Worm (Caenorhabditis elegans) whole organism, L4 larva: ENCODE results near the gene F44E5.15.

Experiments
- D1046.2 ChIP-seq: fragments of 200-800 bp; sonication (Bioruptor generic); IDR thresholded peaks from 2 replicates; pipeline ENCODE4 v1.3.6; 2022; ENCODE audit warnings: missing genetic modification characterization, missing compliant biosample characterization
- F10B5.3 ChIP-seq: sonication (generic microtip); optimal IDR thresholded peaks from 2 replicates; lab custom pipeline; 2016; ENCODE audit warnings: mild to moderate bottlenecking, missing genetic modification characterization, missing compliant biosample characterization
- F26F4.8 ChIP-seq: fragments of 200-800 bp; sonication (Bioruptor generic); conservative IDR thresholded peaks from 2 replicates; pipeline ENCODE4 v1.3.6; 2022; ENCODE audit warnings: missing genetic modification characterization, missing compliant biosample characterization
- F44E2.7 ChIP-seq: fragments of 200-800 bp; sonication (Bioruptor generic); IDR thresholded peaks from 2 replicates; pipeline ENCODE4 v2.1.2; 2022; ENCODE audit warnings: missing genetic modification characterization, missing compliant biosample characterization
- F49E8.2 ChIP-seq: sonication (generic microtip); optimal IDR thresholded peaks from 2 replicates; lab custom pipeline; 2016; ENCODE audit warnings: missing compliant biosample characterization, mild to moderate bottlenecking, missing genetic modification characterization, borderline replicate concordance
- T20F7.1 ChIP-seq: fragments of 200-800 bp; sonication (Bioruptor generic); optimal IDR thresholded peaks from 2 replicates; lab custom pipeline; 2018; ENCODE audit warnings: mild to moderate bottlenecking, missing genetic modification characterization, missing compliant biosample characterization
- T26A8.4 ChIP-seq: fragments of 200-800 bp; sonication (Bioruptor generic); IDR thresholded peaks from 2 replicates; pipeline ENCODE4 v1.3.6; 2022; ENCODE audit warnings: missing genetic modification characterization, missing compliant biosample characterization
- Y105C5A.15 ChIP-seq: fragments of 200-800 bp; sonication (Bioruptor generic); IDR thresholded peaks from 2 replicates; pipeline ENCODE4 v1.3.6; 2022; ENCODE audit warnings: missing genetic modification characterization, missing compliant biosample characterization
- Y48G9A.11 ChIP-seq: fragments of 200-800 bp; sonication (Bioruptor generic); IDR thresholded peaks from 2 replicates; pipeline ENCODE4 v1.3.6; 2022; ENCODE audit warnings: missing genetic modification reagents, missing genetic modification characterization, missing compliant biosample characterization
- Y5F2A.4 ChIP-seq: fragments of 200-800 bp; sonication (Bioruptor generic); optimal IDR thresholded peaks from 2 replicates; lab custom pipeline; 2018; ENCODE audit warnings: mild to moderate bottlenecking, missing genetic modification characterization, missing compliant biosample characterization
- aly-2 ChIP-seq: sonication (generic microtip); optimal IDR thresholded peaks from 2 replicates; lab custom pipeline; 2018; ENCODE audit warnings: missing biosample characterization, missing genetic modification characterization
- ama-1 ChIP-seq: fragments of 150-350 bp; optimal IDR thresholded peaks from 2 replicates; lab custom pipeline; 2014; ENCODE audit warnings: inconsistent platforms, mixed read lengths
- arid-1 ChIP-seq: fragments of 200-800 bp; sonication (Bioruptor generic); conservative IDR thresholded peaks from 2 replicates; pipeline ENCODE4 v1.3.6; 2022; ENCODE audit warnings: missing genetic modification reagents, missing genetic modification characterization, missing compliant biosample characterization
- ceh-20 ChIP-seq: fragments of 200-800 bp; sonication (Bioruptor generic); IDR thresholded peaks from 2 replicates; pipeline ENCODE4 v1.3.6; 2022; ENCODE audit warnings: missing genetic modification reagents, missing genetic modification characterization, missing compliant biosample characterization
- ceh-62 ChIP-seq: sonication (generic microtip); optimal IDR thresholded peaks from 2 replicates; lab custom pipeline; 2017; ENCODE audit warnings: missing biosample characterization, missing genetic modification characterization
- cey-2 ChIP-seq: sonication (generic microtip); optimal IDR thresholded peaks from 3 replicates; lab custom pipeline; 2017; ENCODE audit warnings: missing genetic modification characterization, mild to moderate bottlenecking, missing compliant biosample characterization, antibody characterized with exemption, borderline replicate concordance; ENCODE audit not compliant: insufficient read depth
- daf-16 ChIP-seq, 3 experiments: sonication (generic microtip); optimal IDR thresholded peaks; 2 replicates each; lab custom pipeline; 2016 to 2017; ENCODE audit warnings: missing genetic modification characterization in 3 of 3, missing genetic modification reagents in 3 of 3, mild to moderate bottlenecking in 2 of 3, missing compliant biosample characterization in 2 of 3, missing biosample characterization in 1 of 3, moderate library complexity in 1 of 3
- daf-19 ChIP-seq: fragments of 200-800 bp; sonication (Bioruptor generic); conservative IDR thresholded peaks from 2 replicates; pipeline ENCODE4 v1.3.6; 2022; ENCODE audit warnings: missing genetic modification characterization, missing compliant biosample characterization
- daf-8 ChIP-seq: fragments of 200-800 bp; sonication (Bioruptor generic); IDR thresholded peaks from 2 replicates; pipeline ENCODE4 v1.3.6; 2022; ENCODE audit warnings: missing genetic modification characterization, missing compliant biosample characterization
- dmd-8 ChIP-seq: fragments of 200-800 bp; sonication (Bioruptor generic); IDR thresholded peaks from 2 replicates; pipeline ENCODE4 v1.3.6; 2022; ENCODE audit warnings: missing genetic modification characterization, missing compliant biosample characterization
- duxl-1 ChIP-seq: sonication (generic microtip); optimal IDR thresholded peaks from 2 replicates; lab custom pipeline; 2016; ENCODE audit warnings: mild to moderate bottlenecking, missing genetic modification characterization, moderate library complexity, missing compliant biosample characterization; ENCODE audit not compliant: poor library complexity
- egl-43 ChIP-seq: fragments of 200-800 bp; sonication (Bioruptor generic); IDR thresholded peaks from 2 replicates; pipeline ENCODE4 v1.3.6; 2022; ENCODE audit warnings: missing genetic modification reagents, missing genetic modification characterization, missing compliant biosample characterization
- gei-8 ChIP-seq: fragments of 200-800 bp; sonication (Bioruptor generic); optimal IDR thresholded peaks from 2 replicates; lab custom pipeline; 2018; ENCODE audit warnings: mild to moderate bottlenecking, missing genetic modification characterization, missing compliant biosample characterization
- hif-1 ChIP-seq, 2 experiments: sonication (generic microtip); optimal IDR thresholded peaks; 2 replicates each; lab custom pipeline; 2016 to 2017; ENCODE audit warnings: missing compliant biosample characterization in 2 of 2, missing genetic modification characterization in 2 of 2, missing genetic modification reagents in 2 of 2, missing genotype in 2 of 2, mild to moderate bottlenecking in 1 of 2
- hlh-30 ChIP-seq: sonication (generic microtip); optimal IDR thresholded peaks from 2 replicates; lab custom pipeline; 2017; ENCODE audit warnings: antibody characterized with exemption, mild to moderate bottlenecking, missing genetic modification characterization, missing compliant biosample characterization; ENCODE audit not compliant: insufficient read depth
- lim-7 ChIP-seq: fragments of 200-800 bp; sonication (Bioruptor generic); IDR thresholded peaks from 2 replicates; pipeline ENCODE4 v1.3.6; 2022; ENCODE audit warnings: missing genetic modification characterization, missing compliant biosample characterization
- lin-15B ChIP-seq: fragments of 150-350 bp; sonication (generic microtip); optimal IDR thresholded peaks from 3 replicates; lab custom pipeline; 2014; ENCODE audit warnings: missing biosample characterization, missing genetic modification characterization
- lin-38 ChIP-seq: fragments of 200-800 bp; sonication (Bioruptor generic); IDR thresholded peaks from 2 replicates; pipeline ENCODE4 v1.3.6; 2022; ENCODE audit warnings: missing genetic modification reagents, missing genetic modification characterization, missing compliant biosample characterization
- lin-39 ChIP-seq: fragments of 150-350 bp; optimal IDR thresholded peaks from 2 replicates; lab custom pipeline; 2014; ENCODE audit warnings: missing biosample characterization, missing genetic modification reagents, missing genetic modification characterization
- lsy-2 ChIP-seq, 2 experiments: fragments of 150-350 bp in 1 of 2; sonication (generic microtip) in 1 of 2; optimal IDR thresholded peaks; 2 replicates each; lab custom pipeline; 2014 to 2017; ENCODE audit warnings: missing biosample characterization in 2 of 2, missing genetic modification characterization in 2 of 2
- madf-9 ChIP-seq: fragments of 200-800 bp; sonication (Bioruptor generic); conservative IDR thresholded peaks from 2 replicates; pipeline ENCODE4 v1.3.6; 2022; ENCODE audit warnings: missing genetic modification reagents, missing genetic modification characterization, missing compliant biosample characterization
- mdt-29 ChIP-seq: fragments of 200-800 bp; sonication (Bioruptor generic); IDR thresholded peaks from 2 replicates; pipeline ENCODE4 v1.3.6; 2022; ENCODE audit warnings: missing genetic modification reagents, missing genetic modification characterization, missing compliant biosample characterization
- mep-1 ChIP-seq: fragments of 150-350 bp; sonication (generic microtip); optimal IDR thresholded peaks from 3 replicates; lab custom pipeline; 2014; ENCODE audit warnings: missing biosample characterization, missing genetic modification characterization
- mxl-2 ChIP-seq: fragments of 200-800 bp; sonication (Bioruptor generic); conservative IDR thresholded peaks from 2 replicates; pipeline ENCODE4 v1.3.6; 2022; ENCODE audit warnings: missing genetic modification reagents, missing genetic modification characterization, missing compliant biosample characterization
- nhr-102 ChIP-seq: sonication (generic microtip); optimal IDR thresholded peaks from 2 replicates; lab custom pipeline; 2016; ENCODE audit warnings: mild to moderate bottlenecking, missing genetic modification characterization, moderate library complexity, missing compliant biosample characterization
- nhr-11 ChIP-seq: fragments of 150-350 bp; optimal IDR thresholded peaks from 2 replicates; lab custom pipeline; 2014; ENCODE audit warnings: missing biosample characterization, missing genetic modification characterization
- nhr-25 ChIP-seq: sonication (generic microtip); optimal IDR thresholded peaks from 2 replicates; lab custom pipeline; 2017; ENCODE audit warnings: missing genetic modification characterization, mild to moderate bottlenecking, missing compliant biosample characterization, antibody characterized with exemption, moderate library complexity, borderline replicate concordance; ENCODE audit not compliant: insufficient read depth
- nhr-41 ChIP-seq: fragments of 200-800 bp; sonication (Bioruptor generic); IDR thresholded peaks from 2 replicates; pipeline ENCODE4 v1.3.6; 2022; ENCODE audit warnings: missing genetic modification reagents, missing genetic modification characterization, missing compliant biosample characterization
- nhr-42 ChIP-seq: fragments of 200-800 bp; sonication (Bioruptor generic); IDR thresholded peaks from 2 replicates; pipeline ENCODE4 v1.3.6; 2022; ENCODE audit warnings: missing genetic modification characterization, missing compliant biosample characterization
- nhr-76 ChIP-seq: fragments of 150-350 bp; optimal IDR thresholded peaks from 2 replicates; lab custom pipeline; 2014; ENCODE audit warnings: missing biosample characterization, missing genetic modification characterization
- nhr-77 ChIP-seq: fragments of 150-350 bp; optimal IDR thresholded peaks from 2 replicates; lab custom pipeline; 2014; ENCODE audit warnings: missing biosample characterization, missing genetic modification characterization
- pha-4 ChIP-seq, 2 experiments: fragments of 150-350 bp in 1 of 2; fragments of 200-800 bp in 1 of 2; sonication (Bioruptor generic) in 1 of 2; IDR thresholded peaks in 1 of 2; optimal IDR thresholded peaks in 1 of 2; 2 replicates each; pipeline versions ENCODE4 v1.3.6 to Lab custom; 2014 to 2022; ENCODE audit warnings: missing genetic modification characterization in 2 of 2, missing genetic modification reagents in 2 of 2, missing biosample characterization in 1 of 2, missing compliant biosample characterization in 1 of 2
- pqm-1 ChIP-seq: sonication (generic microtip); optimal IDR thresholded peaks from 2 replicates; lab custom pipeline; 2017; ENCODE audit warnings: missing biosample characterization, missing genetic modification characterization
- saeg-2 ChIP-seq: fragments of 200-800 bp; sonication (Bioruptor generic); IDR thresholded peaks from 2 replicates; pipeline ENCODE4 v1.3.6; 2022; ENCODE audit warnings: missing genetic modification reagents, missing genetic modification characterization, missing compliant biosample characterization
- skn-1 ChIP-seq: fragments of 150-350 bp; optimal IDR thresholded peaks from 2 replicates; lab custom pipeline; 2014; ENCODE audit warnings: missing biosample characterization, missing genetic modification characterization
- snpc-4 ChIP-seq: fragments of 150-350 bp; optimal IDR thresholded peaks from 2 replicates; lab custom pipeline; 2014; ENCODE audit warnings: missing biosample characterization, missing genetic modification characterization
- tag-97 ChIP-seq: fragments of 200-800 bp; sonication (Bioruptor generic); IDR thresholded peaks from 2 replicates; pipeline ENCODE4 v1.3.6; 2022; ENCODE audit warnings: missing genetic modification characterization, missing compliant biosample characterization
- zfp-3 ChIP-seq: fragments of 200-800 bp; sonication (Bioruptor generic); conservative IDR thresholded peaks from 2 replicates; pipeline ENCODE4 v1.3.6; 2022; ENCODE audit warnings: missing genetic modification reagents, missing genetic modification characterization, missing compliant biosample characterization
- ztf-11 ChIP-seq: fragments of 150-350 bp; optimal IDR thresholded peaks from 2 replicates; lab custom pipeline; 2014; ENCODE audit warnings: missing biosample characterization, missing genetic modification characterization

Gene F44E5.15

DNA sequence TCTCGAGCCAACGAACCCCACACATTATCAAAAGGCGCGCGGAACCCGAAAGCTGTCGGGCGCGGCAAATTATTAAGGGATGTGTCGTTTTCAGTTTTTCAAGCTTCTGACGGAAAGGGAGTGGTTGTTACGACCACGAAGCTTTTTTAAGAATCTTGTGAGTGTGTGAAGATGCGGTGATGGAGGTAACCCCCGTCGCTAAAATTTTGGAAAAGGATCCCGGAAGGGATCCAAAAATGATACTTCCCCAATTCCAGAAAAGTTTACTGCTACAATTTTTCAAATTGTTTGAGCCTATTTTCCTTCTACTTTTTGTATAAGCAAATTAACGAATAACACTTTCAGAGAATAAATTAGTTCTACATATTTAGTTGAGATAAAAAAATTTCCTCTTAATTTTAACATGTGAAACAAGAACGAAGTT is 15.8 kb upstream of the F44E5.15 start (continued):
- no peak for TF ChIP-seq nhr-11 (tag; lab: Kevin White, UChicago)
- no peak for TF ChIP-seq F26F4.8 (GFP tag; lab: Robert Waterston, UW)
- 0 out of 2 replicates have a peak, but pooled peaks have one; percentile 46 for TF ChIP-seq ceh-20 (GFP tag; lab: Robert Waterston, UW)
- TF ChIP-seq arid-1 (GFP tag; lab: Robert Waterston, UW): 0 out of 2 replicates have a peak, but pooled peaks have one; percentile 49
- TF ChIP-seq skn-1: no peak
- TF ChIP-seq F49E8.2 (tag; lab: Kevin White, UChicago): no peak
- TF ChIP-seq nhr-42 (GFP tag; lab: Robert Waterston, UW): peak; percentile 76; the same call in 1 of the 2 replicates
- no peak for TF ChIP-seq ztf-11 (tag; lab: Kevin White, UChicago)
- TF ChIP-seq D1046.2: 0 out of 2 replicates have a peak, but pooled peaks have one; percentile 40
- TF ChIP-seq cey-2 (tag; lab: Kevin White, UChicago): no peak
- TF ChIP-seq mep-1: peak; percentile 93
- TF ChIP-seq pqm-1 (tag; lab: Kevin White, UChicago): no peak
- TF ChIP-seq madf-9: 0 out of 2 replicates have a peak, but pooled peaks have one; percentile 2
- TF ChIP-seq gei-8: no peak
- TF ChIP-seq Y105C5A.15 (GFP tag; lab: Robert Waterston, UW): no peak
- TF ChIP-seq mdt-29 (GFP tag; lab: Robert Waterston, UW): peak; percentile 56; the same call in 1 of the 2 replicates
- TF ChIP-seq saeg-2: peak; percentile 80; the same call in 1 of the 2 replicates
- peak; percentile 87 for TF ChIP-seq pha-4 (GFP tag; IDR thresholded peaks at IDR 0.05; lab: Robert Waterston, UW)
- peak; percentile 75 for TF ChIP-seq pha-4 (tag; optimal IDR thresholded peaks at IDR 0.05; lab: Kevin White, UChicago)
- peak; percentile 95; the same call in 1 of the 2 replicates for TF ChIP-seq daf-19
- no peak for TF ChIP-seq daf-8
- TF ChIP-seq T26A8.4 (GFP tag; lab: Robert Waterston, UW): peak; percentile 87
- TF ChIP-seq lin-38 (GFP tag; lab: Robert Waterston, UW): peak; percentile 76
- TF ChIP-seq nhr-25: no peak
- peak; percentile 99 for TF ChIP-seq zfp-3 (GFP tag; lab: Robert Waterston, UW)
- no peak for TF ChIP-seq Y5F2A.4 (GFP tag; lab: Kevin White, UChicago)
- no peak for TF ChIP-seq ceh-62 (tag; lab: Kevin White, UChicago)
- 0 out of 2 replicates have a peak, but pooled peaks have one; percentile 37 for TF ChIP-seq tag-97 (GFP tag; lab: Robert Waterston, UW)
- no peak for TF ChIP-seq duxl-1 (tag; lab: Kevin White, UChicago)
- TF ChIP-seq lim-7 (GFP tag; lab: Robert Waterston, UW): peak; percentile 89
- TF ChIP-seq lin-15B (tag; lab: Kevin White, UChicago): no peak
- peak; percentile 35 for TF ChIP-seq hlh-30 (tag; lab: Kevin White, UChicago)
- TF ChIP-seq lin-39: no peak
- TF ChIP-seq Y48G9A.11 (GFP tag; lab: Robert Waterston, UW): peak; percentile 75
- no peak for TF ChIP-seq F44E2.7 (GFP tag; lab: Robert Waterston, UW)
- TF ChIP-seq aly-2 (tag; lab: Kevin White, UChicago): peak; percentile 39
- TF ChIP-seq snpc-4: no peak
- peak; percentile 90 for TF ChIP-seq ama-1 (lab: Kevin White, UChicago)
- no peak for TF ChIP-seq F10B5.3 (tag; lab: Kevin White, UChicago)
- no peak for TF ChIP-seq daf-16 (GFP tag; optimal IDR thresholded peaks at IDR 0.05; lab: Kevin White, UChicago)
- TF ChIP-seq daf-16 (tag; optimal IDR thresholded peaks at IDR 0.05; lab: Kevin White, UChicago): peak; percentile 50
- no peak for TF ChIP-seq nhr-102 (tag; lab: Kevin White, UChicago)
- TF ChIP-seq nhr-77 (tag; lab: Kevin White, UChicago): no peak
- no peak for TF ChIP-seq hif-1 (tag; optimal IDR thresholded peaks at IDR 0.05; lab: Kevin White, UChicago)
- no peak for TF ChIP-seq mxl-2 (GFP tag; lab: Robert Waterston, UW)
- TF ChIP-seq nhr-76 (tag; lab: Kevin White, UChicago): no peak
- peak; percentile 89 for TF ChIP-seq nhr-41 (GFP tag; lab: Robert Waterston, UW)
- TF ChIP-seq lsy-2 (tag; optimal IDR thresholded peaks at IDR 0.05; lab: Kevin White, UChicago): peak in 1 of 2 experiments; percentile 89
- no peak for TF ChIP-seq dmd-8 (GFP tag; lab: Robert Waterston, UW)
- peak; percentile 57 for TF ChIP-seq T20F7.1 (GFP tag; lab: Kevin White, UChicago)
- peak; percentile 84 for TF ChIP-seq egl-43 (GFP tag; lab: Robert Waterston, UW)
